Worm (Caenorhabditis elegans) whole organism, L2 larva: ENCODE results near the gene R13D11.3.
"Not testable (repeated sequence)": the region's sequence is repeated elsewhere in the genome, so short reads cannot be mapped to it uniquely, and the experiment has no call there.

Source experiments
- ama-1 ChIP-seq: fragments of 150-350 bp; optimal IDR thresholded peaks from 2 replicates; lab custom pipeline; 2018; ENCODE audit warnings: inconsistent platforms
- blmp-1 ChIP-seq: sonication (generic microtip); optimal IDR thresholded peaks from 2 replicates; lab custom pipeline; 2017; ENCODE audit warnings: missing genetic modification characterization, mild to moderate bottlenecking, missing compliant biosample characterization, antibody characterized with exemption, moderate library complexity; ENCODE audit not compliant: insufficient read depth
- dmd-4 ChIP-seq: sonication (generic microtip); optimal IDR thresholded peaks from 2 replicates; lab custom pipeline; 2017; ENCODE audit warnings: missing biosample characterization, missing genetic modification characterization
- egl-27 ChIP-seq: sonication (generic microtip); optimal IDR thresholded peaks from 3 replicates; lab custom pipeline; 2017; ENCODE audit warnings: missing biosample characterization, missing genetic modification reagents, missing genetic modification characterization
- lin-13 ChIP-seq: fragments of 150-350 bp; optimal IDR thresholded peaks from 2 replicates; lab custom pipeline; 2014; ENCODE audit warnings: missing biosample characterization, missing genetic modification reagents, missing genetic modification characterization
- lsy-2 ChIP-seq, 2 experiments: fragments of 150-350 bp in 1 of 2; sonication (generic microtip) in 1 of 2; optimal IDR thresholded peaks; 2 replicates each; lab custom pipeline; 2014 to 2017; ENCODE audit warnings: missing biosample characterization in 2 of 2, missing genetic modification characterization in 2 of 2
- mdl-1 ChIP-seq, 2 experiments: fragments of 150-350 bp in 1 of 2; sonication (generic microtip) in 1 of 2; optimal IDR thresholded peaks; 2 replicates each; lab custom pipeline; 2017; ENCODE audit warnings: missing biosample characterization in 2 of 2, missing genetic modification characterization in 2 of 2
- unc-39 ChIP-seq: fragments of 150-350 bp; optimal IDR thresholded peaks from 2 replicates; lab custom pipeline; 2014; ENCODE audit warnings: missing biosample characterization, missing genetic modification characterization
- ztf-4 ChIP-seq: fragments of 150-350 bp; optimal IDR thresholded peaks from 2 replicates; lab custom pipeline; 2014; ENCODE audit warnings: missing biosample characterization, missing genetic modification characterization

ce11 chrV:838984-839471 lies 24.2 kb downstream of the R13D11.3 start, which contains the start of the genes K09C6.7 and K09C6.10:
- TF ChIP-seq ztf-4 (tag; lab: Kevin White, UChicago); egl-27; mdl-1 (tag; optimal IDR thresholded peaks at IDR 0.05; lab: Kevin White, UChicago); blmp-1 (tag; lab: Kevin White, UChicago); lsy-2 (tag; optimal IDR thresholded peaks at IDR 0.05; lab: Kevin White, UChicago); lin-13 (GFP tag; lab: Kevin White, UChicago); unc-39; ama-1 (lab: Kevin White, UChicago); dmd-4 (tag; lab: Kevin White, UChicago): not testable (repeated sequence)
